Worm (Caenorhabditis elegans): ENCODE results near the gene F35G2.3.

Gene F35G2.3

DNA sequence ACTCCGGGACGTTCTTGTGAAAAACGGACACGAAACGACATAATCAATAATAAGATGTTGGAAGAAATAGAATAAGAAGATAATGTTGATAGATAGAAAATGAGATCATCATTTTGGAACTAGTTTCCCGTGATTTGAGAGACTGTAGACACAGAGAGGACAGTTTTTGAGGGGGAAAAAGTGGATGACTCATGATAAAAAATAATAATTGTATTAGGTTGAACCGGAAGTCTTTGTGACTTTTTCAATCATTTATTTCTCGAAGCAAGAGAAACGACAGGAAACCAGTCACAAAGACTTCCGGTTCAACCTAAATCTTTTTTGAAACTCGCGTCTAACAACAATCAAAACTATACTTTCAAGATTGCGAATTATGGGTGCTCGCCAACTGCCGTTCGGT, 17.6 kb downstream of the F35G2.3 start, which contains the start of gene mlt-3:
TSS of gene mlt-3 (minus strand) at position 101 of the 400 bp plus-strand sequence.
- no peak for TF ChIP-seq aly-2 (tag; optimal IDR thresholded peaks at IDR 0.05)
- TF ChIP-seq unc-39 (tag; optimal IDR thresholded peaks at IDR 0.05): no peak
- no peak for TF ChIP-seq nhr-43 (tag; optimal IDR thresholded peaks at IDR 0.05; ENCODE audit: poor library complexity, severe bottlenecking)
- TF ChIP-seq lin-15B (tag; optimal IDR thresholded peaks at IDR 0.05): no peak
- TF ChIP-seq skn-1 (tag; optimal IDR thresholded peaks at IDR 0.05): no peak
- TF ChIP-seq ZK546.5 (tag; optimal IDR thresholded peaks at IDR 0.05): no peak
- TF ChIP-seq mml-1 (tag; optimal IDR thresholded peaks at IDR 0.05): no peak
- TF ChIP-seq tbx-2 (tag; optimal IDR thresholded peaks at IDR 0.05): no peak
- TF ChIP-seq nhr-67 (tag; optimal IDR thresholded peaks at IDR 0.05): no peak
- no peak for TF ChIP-seq nhr-25 (tag; optimal IDR thresholded peaks at IDR 0.05)
- TF ChIP-seq pha-4 (tag; optimal IDR thresholded peaks at IDR 0.05): no peak
- no peak for TF ChIP-seq unc-62 (GFP tag; optimal IDR thresholded peaks at IDR 0.05)
- TF ChIP-seq R02D3.7 (tag; optimal IDR thresholded peaks at IDR 0.05): no peak
- TF ChIP-seq nhr-23 (tag; optimal IDR thresholded peaks at IDR 0.05): no peak

DNA sequence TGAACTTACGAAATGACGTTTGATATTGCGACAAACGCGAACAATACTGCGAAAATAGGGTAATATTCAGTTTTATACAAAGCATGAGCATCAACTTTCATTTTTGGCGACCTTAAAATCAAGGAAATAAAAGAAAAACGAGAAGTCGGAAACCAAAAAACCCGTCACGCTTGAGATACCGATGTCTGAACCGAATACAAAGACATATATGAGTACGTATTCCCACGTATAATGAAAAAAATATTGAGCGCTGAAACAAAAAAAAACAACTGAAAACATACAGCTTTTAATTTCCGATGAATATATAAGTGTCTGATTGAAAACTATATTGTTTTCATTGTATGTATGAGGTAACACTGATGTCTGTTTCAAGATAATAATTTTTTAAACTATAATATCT, 20.3 kb downstream of the F35G2.3 start, which contains the start of gene sre-18:
TSS of gene sre-18 (minus strand) at position 101 of the 400 bp plus-strand sequence.
- TF ChIP-seq nhr-76 (tag; optimal IDR thresholded peaks at IDR 0.05): no peak
- TF ChIP-seq unc-39 (tag; optimal IDR thresholded peaks at IDR 0.05): no peak
- TF ChIP-seq nhr-43 (tag; optimal IDR thresholded peaks at IDR 0.05; ENCODE audit: poor library complexity, severe bottlenecking): no peak
- TF ChIP-seq sea-2 (GFP tag; optimal IDR thresholded peaks at IDR 0.05): no peak
- no peak for TF ChIP-seq ceh-82 (tag; optimal IDR thresholded peaks at IDR 0.05)
- TF ChIP-seq R02D3.7 (tag; optimal IDR thresholded peaks at IDR 0.05): no peak
- no peak for TF ChIP-seq lsy-12 (tag; optimal IDR thresholded peaks at IDR 0.05)
- no peak for TF ChIP-seq nfya-1 (tag; optimal IDR thresholded peaks at IDR 0.05; ENCODE audit: insufficient read depth)
- TF ChIP-seq ceh-16 (tag; optimal IDR thresholded peaks at IDR 0.05): no peak
- no peak for TF ChIP-seq ceh-9 (tag; optimal IDR thresholded peaks at IDR 0.05)
- no peak for TF ChIP-seq nhr-77 (tag; optimal IDR thresholded peaks at IDR 0.05)
- TF ChIP-seq elt-1 (tag; optimal IDR thresholded peaks at IDR 0.05): no peak
- TF ChIP-seq elt-2 (tag; optimal IDR thresholded peaks at IDR 0.05): no peak

DNA sequence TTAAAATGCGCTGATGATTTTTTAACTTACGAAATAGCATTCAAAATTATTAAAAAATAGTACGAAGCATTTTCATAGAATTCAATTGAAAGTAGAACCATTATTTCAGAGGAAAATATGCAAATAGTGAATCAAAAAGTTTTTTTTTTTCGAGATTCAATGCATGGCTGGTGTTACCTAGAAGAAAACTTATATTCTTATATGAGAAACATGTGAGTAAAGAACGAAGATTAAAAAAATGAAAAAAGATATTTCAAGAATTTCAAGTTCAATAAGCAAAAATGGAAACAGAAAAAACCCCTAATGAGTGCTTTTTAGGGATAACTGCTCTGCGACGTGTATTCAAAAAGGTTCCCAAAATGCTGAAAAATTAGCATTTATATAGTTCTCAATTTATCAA, 26.6 kb downstream of the F35G2.3 start, which contains the start of gene sre-16:
TSS of gene sre-16 (minus strand) at position 101 of the 400 bp plus-strand sequence.
- no peak for TF ChIP-seq nhr-12 (tag; optimal IDR thresholded peaks at IDR 0.05)
- no peak for TF ChIP-seq unc-39 (tag; optimal IDR thresholded peaks at IDR 0.05)
- no peak for TF ChIP-seq nhr-76 (tag; optimal IDR thresholded peaks at IDR 0.05)
- TF ChIP-seq nhr-43 (tag; optimal IDR thresholded peaks at IDR 0.05; ENCODE audit: poor library complexity, severe bottlenecking): no peak
- TF ChIP-seq lin-15B (tag; optimal IDR thresholded peaks at IDR 0.05): no peak
- TF ChIP-seq elt-1 (tag; optimal IDR thresholded peaks at IDR 0.05): no peak
- TF ChIP-seq hmg-11 (tag; optimal IDR thresholded peaks at IDR 0.05): no peak
- no peak for TF ChIP-seq pqm-1 (tag; optimal IDR thresholded peaks at IDR 0.05)
- no peak for TF ChIP-seq pha-4 (tag; optimal IDR thresholded peaks at IDR 0.05)
- no peak for TF ChIP-seq R02D3.7 (tag; optimal IDR thresholded peaks at IDR 0.05)
- TF ChIP-seq sea-2 (GFP tag; optimal IDR thresholded peaks at IDR 0.05): no peak
- no peak for TF ChIP-seq skn-1 (tag; optimal IDR thresholded peaks at IDR 0.05)
- TF ChIP-seq unc-62 (GFP tag; optimal IDR thresholded peaks at IDR 0.05): no peak
- no peak for TF ChIP-seq nhr-237 (tag; optimal IDR thresholded peaks at IDR 0.05)
- TF ChIP-seq ztf-4 (tag; optimal IDR thresholded peaks at IDR 0.05): no peak

DNA sequence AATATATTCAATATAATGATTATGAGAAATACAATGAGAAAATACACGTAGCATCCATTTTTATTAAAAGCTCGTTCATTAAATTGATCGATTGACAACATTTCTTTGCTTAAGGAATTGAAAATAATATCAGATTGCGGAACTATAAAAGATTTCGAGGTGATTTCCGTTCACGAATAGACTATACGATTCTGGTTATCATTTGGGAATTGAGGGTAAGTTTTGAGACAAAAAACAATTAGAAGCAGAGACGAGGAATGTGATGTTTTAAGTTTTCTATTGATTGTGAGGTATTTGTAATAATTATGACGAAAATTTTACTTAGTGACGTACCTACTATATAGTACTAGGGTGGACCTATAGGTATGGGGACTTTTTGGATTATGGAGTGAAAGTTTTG, 29.4 kb downstream of the F35G2.3 start, which contains the start of gene sre-19:
TSS of gene sre-19 (minus strand) at position 101 of the 400 bp plus-strand sequence.
- no peak for TF ChIP-seq fos-1 (tag; optimal IDR thresholded peaks at IDR 0.05)
- TF ChIP-seq nhr-11 (tag; optimal IDR thresholded peaks at IDR 0.05): no peak
- no peak for TF ChIP-seq R02D3.7 (tag; optimal IDR thresholded peaks at IDR 0.05)

DNA sequence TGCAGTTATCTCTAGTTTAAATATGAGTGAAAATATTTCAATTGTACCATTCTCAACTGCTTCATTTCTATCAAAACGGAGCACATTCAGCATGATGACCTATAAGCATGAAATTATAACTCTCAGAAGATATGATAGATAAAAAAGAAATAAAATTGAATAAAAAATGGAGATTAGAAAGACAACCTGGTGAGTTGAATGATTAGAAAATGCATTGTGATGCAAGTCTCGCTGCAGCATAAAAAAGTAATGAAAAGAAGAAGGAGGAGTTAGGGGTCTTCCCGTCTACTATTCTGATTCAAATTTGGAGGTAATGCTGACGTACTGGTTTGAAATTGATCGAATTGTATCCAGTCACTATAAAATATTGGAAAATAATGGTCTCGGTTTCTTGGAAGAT, 35.3 kb downstream of the F35G2.3 start, which contains the start of gene sre-15:
TSS of gene sre-15 (minus strand) at position 101 of the 400 bp plus-strand sequence.
- TF ChIP-seq daf-12 (tag; optimal IDR thresholded peaks at IDR 0.05) (no peak), fkh-2 (tag; optimal IDR thresholded peaks at IDR 0.05) (no peak), unc-39 (tag; optimal IDR thresholded peaks at IDR 0.05) (no peak), nhr-77 (tag; optimal IDR thresholded peaks at IDR 0.05) (no peak), nhr-43 (tag; optimal IDR thresholded peaks at IDR 0.05; ENCODE audit: poor library complexity, severe bottlenecking) (no peak), ceh-82 (tag; optimal IDR thresholded peaks at IDR 0.05) (no peak), elt-2 (tag; optimal IDR thresholded peaks at IDR 0.05) (no peak), zag-1 (tag; optimal IDR thresholded peaks at IDR 0.05) (no peak), tbx-2 (tag; optimal IDR thresholded peaks at IDR 0.05) (no peak), elt-3 (tag; optimal IDR thresholded peaks at IDR 0.05) (no peak), ama-1 (optimal IDR thresholded peaks at IDR 0.05) (no peak)

Measured in whole organism, L3 larva.